Worm (Caenorhabditis elegans) whole organism, L2 larva: ENCODE data around the gene Y39F10A.6.

Experiments used
- F13H6.1 ChIP-seq: sonication (generic microtip); optimal IDR thresholded peaks from 2 replicates; lab custom pipeline; 2016; ENCODE audit warnings: missing genetic modification characterization, missing compliant biosample characterization
- R02D3.7 ChIP-seq: fragments of 150-350 bp; optimal IDR thresholded peaks from 2 replicates; lab custom pipeline; 2014; ENCODE audit warnings: missing biosample characterization, missing genetic modification characterization
- alr-1 ChIP-seq: fragments of 150-350 bp; optimal IDR thresholded peaks from 2 replicates; lab custom pipeline; 2014; ENCODE audit warnings: missing biosample characterization, missing genetic modification characterization
- aly-2 ChIP-seq: fragments of 150-350 bp; optimal IDR thresholded peaks from 2 replicates; lab custom pipeline; 2014; ENCODE audit warnings: missing biosample characterization, missing genetic modification characterization
- ama-1 ChIP-seq: fragments of 150-350 bp; optimal IDR thresholded peaks from 2 replicates; lab custom pipeline; 2018; ENCODE audit warnings: inconsistent platforms
- blmp-1 ChIP-seq: sonication (generic microtip); optimal IDR thresholded peaks from 2 replicates; lab custom pipeline; 2017; ENCODE audit warnings: missing genetic modification characterization, mild to moderate bottlenecking, missing compliant biosample characterization, antibody characterized with exemption, moderate library complexity; ENCODE audit not compliant: insufficient read depth
- ceh-16 ChIP-seq: fragments of 150-350 bp; optimal IDR thresholded peaks from 2 replicates; lab custom pipeline; 2014; ENCODE audit warnings: missing biosample characterization, missing genetic modification characterization
- crh-2 ChIP-seq: sonication (generic microtip); optimal IDR thresholded peaks from 2 replicates; lab custom pipeline; 2017; ENCODE audit warnings: missing biosample characterization, missing genetic modification characterization
- egl-27 ChIP-seq: sonication (generic microtip); optimal IDR thresholded peaks from 3 replicates; lab custom pipeline; 2017; ENCODE audit warnings: missing biosample characterization, missing genetic modification reagents, missing genetic modification characterization
- elt-3 ChIP-seq: sonication (generic microtip); optimal IDR thresholded peaks from 2 replicates; lab custom pipeline; 2017; ENCODE audit warnings: missing biosample characterization, missing genetic modification characterization
- gmeb-1 ChIP-seq: fragments of 150-350 bp; optimal IDR thresholded peaks from 2 replicates; lab custom pipeline; 2014; ENCODE audit warnings: missing biosample characterization, missing genetic modification characterization
- lin-11 ChIP-seq: fragments of 150-350 bp; sonication (generic microtip); optimal IDR thresholded peaks from 2 replicates; lab custom pipeline; 2014; ENCODE audit warnings: missing biosample characterization, missing genetic modification characterization, inconsistent platforms, mixed read lengths
- lin-39 ChIP-seq: fragments of 150-350 bp; optimal IDR thresholded peaks from 2 replicates; lab custom pipeline; 2014; ENCODE audit warnings: missing biosample characterization, missing genetic modification reagents, missing genetic modification characterization
- lsy-2 ChIP-seq, 2 experiments: fragments of 150-350 bp in 1 of 2; sonication (generic microtip) in 1 of 2; optimal IDR thresholded peaks; 2 replicates each; lab custom pipeline; 2014 to 2017; ENCODE audit warnings: missing biosample characterization in 2 of 2, missing genetic modification characterization in 2 of 2
- mbf-1 ChIP-seq: sonication (generic microtip); optimal IDR thresholded peaks from 2 replicates; lab custom pipeline; 2017; ENCODE audit warnings: missing biosample characterization, missing genetic modification characterization
- mdl-1 ChIP-seq, 2 experiments: fragments of 150-350 bp in 1 of 2; sonication (generic microtip) in 1 of 2; optimal IDR thresholded peaks; 2 replicates each; lab custom pipeline; 2017; ENCODE audit warnings: missing biosample characterization in 2 of 2, missing genetic modification characterization in 2 of 2
- nhr-129 ChIP-seq: fragments of 150-350 bp; optimal IDR thresholded peaks from 2 replicates; lab custom pipeline; 2014; ENCODE audit warnings: missing biosample characterization, missing genetic modification characterization
- nhr-21 ChIP-seq: fragments of 150-350 bp; optimal IDR thresholded peaks from 2 replicates; lab custom pipeline; 2014; ENCODE audit warnings: missing biosample characterization, missing genetic modification characterization
- nhr-23 ChIP-seq: fragments of 150-350 bp; optimal IDR thresholded peaks from 2 replicates; lab custom pipeline; 2014; ENCODE audit warnings: missing biosample characterization, missing genetic modification reagents, missing genetic modification characterization
- nhr-237 ChIP-seq: fragments of 150-350 bp; optimal IDR thresholded peaks from 2 replicates; lab custom pipeline; 2014; ENCODE audit warnings: missing biosample characterization, missing genetic modification characterization
- nhr-25 ChIP-seq: fragments of 150-350 bp; sonication (generic microtip); optimal IDR thresholded peaks from 3 replicates; lab custom pipeline; 2014; ENCODE audit warnings: missing biosample characterization, missing genetic modification characterization
- peb-1 ChIP-seq: fragments of 150-350 bp; optimal IDR thresholded peaks from 2 replicates; lab custom pipeline; 2014; ENCODE audit warnings: missing biosample characterization, missing genetic modification characterization
- sem-4 ChIP-seq: fragments of 150-350 bp; optimal IDR thresholded peaks from 2 replicates; lab custom pipeline; 2014; ENCODE audit warnings: missing biosample characterization, missing genetic modification reagents, missing genetic modification characterization
- skn-1 ChIP-seq: sonication (generic microtip); optimal IDR thresholded peaks from 2 replicates; lab custom pipeline; 2017; ENCODE audit warnings: missing biosample characterization, missing genetic modification characterization
- sma-3 ChIP-seq: sonication (generic microtip); optimal IDR thresholded peaks from 2 replicates; lab custom pipeline; 2016; ENCODE audit warnings: missing genetic modification reagents, missing genetic modification characterization, missing compliant biosample characterization
- sma-9 ChIP-seq, 2 experiments: fragments of 150-350 bp in 1 of 2; sonication (generic microtip) in 1 of 2; optimal IDR thresholded peaks; 2 replicates each; lab custom pipeline; 2014 to 2016; ENCODE audit warnings: missing genetic modification characterization in 2 of 2, mild to moderate bottlenecking in 1 of 2, missing biosample characterization in 1 of 2, missing compliant biosample characterization in 1 of 2, missing genetic modification reagents in 1 of 2, moderate library complexity in 1 of 2
- snpc-4 ChIP-seq: fragments of 150-350 bp; optimal IDR thresholded peaks from 2 replicates; lab custom pipeline; 2014; ENCODE audit warnings: missing biosample characterization, missing genetic modification characterization
- unc-55 ChIP-seq: fragments of 150-350 bp; sonication (generic microtip); optimal IDR thresholded peaks from 3 replicates; lab custom pipeline; 2014; ENCODE audit warnings: missing biosample characterization, missing genetic modification reagents, missing genetic modification characterization
- unc-62 ChIP-seq: fragments of 150-350 bp; optimal IDR thresholded peaks from 2 replicates; lab custom pipeline; 2014; ENCODE audit warnings: missing biosample characterization, missing genetic modification reagents, missing genetic modification characterization
- zag-1 ChIP-seq: fragments of 150-350 bp; optimal IDR thresholded peaks from 2 replicates; lab custom pipeline; 2014; ENCODE audit warnings: missing biosample characterization, missing genetic modification characterization
- ztf-1 ChIP-seq: fragments of 200-800 bp; sonication (Bioruptor generic); conservative IDR thresholded peaks from 2 replicates; pipeline ENCODE4 v1.3.6; 2022; ENCODE audit warnings: missing genetic modification characterization, missing compliant biosample characterization
- ztf-11 ChIP-seq: sonication (generic microtip); optimal IDR thresholded peaks from 2 replicates; lab custom pipeline; 2017; ENCODE audit warnings: missing biosample characterization, missing genetic modification characterization
- ztf-4 ChIP-seq: fragments of 150-350 bp; optimal IDR thresholded peaks from 2 replicates; lab custom pipeline; 2014; ENCODE audit warnings: missing biosample characterization, missing genetic modification characterization

Gene Y39F10A.6

ce11 chrII:814737-815136 is 31.3 kb upstream of the Y39F10A.6 start, which contains the start of gene msrp-3:
Gene msrp-3 (minus strand): TSS chrII:814837.
- TF ChIP-seq sma-9 (GFP tag; optimal IDR thresholded peaks at IDR 0.05; lab: Kevin White, UChicago) (no peak), sma-9 (tag; optimal IDR thresholded peaks at IDR 0.05; lab: Kevin White, UChicago) (no peak), aly-2 (no peak), ztf-4 (no peak), ceh-16 (no peak), lsy-2 (tag; optimal IDR thresholded peaks at IDR 0.05; lab: Kevin White, UChicago) (no peak), lin-11 (tag; lab: Kevin White, UChicago) (no peak), ztf-1 (GFP tag; lab: Robert Waterston, UW) (no peak), ztf-11 (no peak), crh-2 (tag; lab: Kevin White, UChicago) (no peak), snpc-4 (tag; lab: Kevin White, UChicago) (no peak), mdl-1 (tag; optimal IDR thresholded peaks at IDR 0.05; lab: Kevin White, UChicago) (no peak)

ce11 chrII:812917-813316 is 29.5 kb upstream of the Y39F10A.6 start, which contains the start of gene F46F5.5:
Gene F46F5.5 (minus strand): TSS chrII:813017.
- TF ChIP-seq sem-4 (tag; lab: Kevin White, UChicago) = no peak
- TF ChIP-seq alr-1 (tag; lab: Kevin White, UChicago) = no peak
- no peak for TF ChIP-seq blmp-1 (tag; lab: Kevin White, UChicago)
- no peak for TF ChIP-seq nhr-237 (tag; lab: Kevin White, UChicago)
- TF ChIP-seq sma-3 (GFP tag; lab: Kevin White, UChicago) = no peak
- no peak for TF ChIP-seq ceh-16
- TF ChIP-seq elt-3 (tag; lab: Kevin White, UChicago) = no peak
- no peak for TF ChIP-seq nhr-21

- no peak for TF ChIP-seq lin-39 (tag; lab: Kevin White, UChicago)
- no peak for TF ChIP-seq aly-2
- no peak for TF ChIP-seq mbf-1 (tag; lab: Kevin White, UChicago)
- no peak for TF ChIP-seq lin-11 (tag; lab: Kevin White, UChicago)
- TF ChIP-seq elt-3 (tag; lab: Kevin White, UChicago) = no peak
- TF ChIP-seq ztf-11 = no peak
- no peak for TF ChIP-seq nhr-21
- no peak for TF ChIP-seq ama-1 (lab: Kevin White, UChicago)
- no peak for TF ChIP-seq peb-1 (tag; lab: Kevin White, UChicago)
- no peak for TF ChIP-seq skn-1
These were observed 25.0 kb upstream of the Y39F10A.6 start, which contains the start of gene F46F5.11 for ce11 chrII:808457-808856. Gene F46F5.11 (plus strand): TSS chrII:808757.

ce11 chrII:803009-803408 is 19.6 kb upstream of the Y39F10A.6 start, which contains the start of gene F46F5.13:
Gene F46F5.13 (plus strand): TSS chrII:803309.
- no peak for TF ChIP-seq egl-27
- TF ChIP-seq unc-55 = no peak
- no peak for TF ChIP-seq zag-1 (tag; lab: Kevin White, UChicago)
- no peak for TF ChIP-seq alr-1 (tag; lab: Kevin White, UChicago)
- no peak for TF ChIP-seq sma-9 (GFP tag; optimal IDR thresholded peaks at IDR 0.05; lab: Kevin White, UChicago)
- TF ChIP-seq sma-9 (tag; optimal IDR thresholded peaks at IDR 0.05; lab: Kevin White, UChicago) = no peak
- no peak for TF ChIP-seq skn-1
- TF ChIP-seq sem-4 (tag; lab: Kevin White, UChicago) = no peak
- TF ChIP-seq, all 48 proteins: peak for 0

ce11 chrII:799700-800099 is 16.3 kb upstream of the Y39F10A.6 start, which contains the start of gene F46F5.14:
Gene F46F5.14 (plus strand): TSS chrII:800000.
- TF ChIP-seq R02D3.7 (tag; lab: Kevin White, UChicago) (no peak), peb-1 (tag; lab: Kevin White, UChicago) (no peak), unc-55 (no peak), blmp-1 (tag; lab: Kevin White, UChicago) (no peak), sem-4 (tag; lab: Kevin White, UChicago) (no peak), ceh-16 (no peak), gmeb-1 (tag; lab: Kevin White, UChicago) (no peak), nhr-25 (no peak), nhr-23 (tag; lab: Kevin White, UChicago) (no peak), nhr-129 (tag; lab: Kevin White, UChicago) (no peak), nhr-21 (no peak), crh-2 (tag; lab: Kevin White, UChicago) (no peak)

ce11 chrII:797445-797844 is 14.0 kb upstream of the Y39F10A.6 start:
- TF ChIP-seq ztf-1 (GFP tag; lab: Robert Waterston, UW) = no peak
- TF ChIP-seq egl-27 = no peak
- no peak for TF ChIP-seq sma-3 (GFP tag; lab: Kevin White, UChicago)
- no peak for TF ChIP-seq F13H6.1
- no peak for TF ChIP-seq ztf-4
- TF ChIP-seq blmp-1 (tag; lab: Kevin White, UChicago) = no peak
- no peak for TF ChIP-seq ztf-11
- no peak for TF ChIP-seq nhr-25
- TF ChIP-seq unc-62 (GFP tag; lab: Kevin White, UChicago) = no peak
- no peak for TF ChIP-seq nhr-21
- TF ChIP-seq nhr-237 (tag; lab: Kevin White, UChicago) = no peak
